Worm (Caenorhabditis elegans): ENCODE data around the gene srxa-6.

The srxa-6 gene

ce11 chrV:20776761-20777160 is 42.0 kb downstream of the srxa-6 start (continued):
- no peak for TF ChIP-seq mab-5 (tag; optimal IDR thresholded peaks at IDR 0.05)
- peak; percentile 78 for TF ChIP-seq C34F6.9 (tag; optimal IDR thresholded peaks at IDR 0.05)
- TF ChIP-seq fos-1 (tag; optimal IDR thresholded peaks at IDR 0.05) = peak; percentile 17
- TF ChIP-seq elt-1 (tag; optimal IDR thresholded peaks at IDR 0.05) = no peak
- no peak for TF ChIP-seq ztf-11 (tag; optimal IDR thresholded peaks at IDR 0.05)
- peak in 1 of 2 experiments; percentile 72 for TF ChIP-seq lsy-2 (tag; optimal IDR thresholded peaks at IDR 0.05)
- peak; percentile 77 for TF ChIP-seq sma-9 (GFP tag; optimal IDR thresholded peaks at IDR 0.05)
- TF ChIP-seq sma-9 (tag; optimal IDR thresholded peaks at IDR 0.05) = no peak
- no peak for TF ChIP-seq unc-39 (tag; optimal IDR thresholded peaks at IDR 0.05)
- no peak for TF ChIP-seq R02D3.7 (tag; optimal IDR thresholded peaks at IDR 0.05)
- no peak for TF ChIP-seq Y55F3AM.14 (GFP tag; optimal IDR thresholded peaks at IDR 0.05)

ce11 chrV:20778257-20778697 is 43.5 kb downstream of the srxa-6 start:
- peak; percentile 46 for TF ChIP-seq ceh-82 (tag; optimal IDR thresholded peaks at IDR 0.05)
- TF ChIP-seq C34F6.9 (tag; optimal IDR thresholded peaks at IDR 0.05) = peak; percentile 97
- peak; percentile 82 for TF ChIP-seq unc-62 (GFP tag; optimal IDR thresholded peaks at IDR 0.05)
- TF ChIP-seq ztf-1 (GFP tag; conservative IDR thresholded peaks at IDR 0.05) = no peak
- TF ChIP-seq egl-27 (tag; optimal IDR thresholded peaks at IDR 0.05) = peak; percentile 98
- peak; percentile 84 for TF ChIP-seq Y55F3AM.14 (GFP tag; optimal IDR thresholded peaks at IDR 0.05)
- no peak for TF ChIP-seq nhr-12 (tag; optimal IDR thresholded peaks at IDR 0.05)
- peak; percentile 91 for TF ChIP-seq ama-1 (optimal IDR thresholded peaks at IDR 0.05)
- peak; percentile 96 for TF ChIP-seq sma-3 (GFP tag; optimal IDR thresholded peaks at IDR 0.05)
- TF ChIP-seq dmd-4 (tag; optimal IDR thresholded peaks at IDR 0.05) = no peak
- TF ChIP-seq blmp-1 (tag; optimal IDR thresholded peaks at IDR 0.05; ENCODE audit: insufficient read depth) = peak; percentile 70
- TF ChIP-seq nhr-10 (tag; optimal IDR thresholded peaks at IDR 0.05) = peak; percentile 77
- peak; percentile 31 for TF ChIP-seq ztf-11 (tag; optimal IDR thresholded peaks at IDR 0.05)
- peak; percentile 78 for TF ChIP-seq lin-39 (tag; optimal IDR thresholded peaks at IDR 0.05)
- TF ChIP-seq nhr-23 (tag; optimal IDR thresholded peaks at IDR 0.05) = no peak
- peak; percentile 94 for TF ChIP-seq mab-5 (tag; optimal IDR thresholded peaks at IDR 0.05)
- no peak for TF ChIP-seq nhr-11 (tag; optimal IDR thresholded peaks at IDR 0.05)
- TF ChIP-seq mdl-1 (tag; optimal IDR thresholded peaks at IDR 0.05) = peak; percentile 93 to 99
- no peak for TF ChIP-seq unc-39 (tag; optimal IDR thresholded peaks at IDR 0.05)
- TF ChIP-seq sma-9 (GFP tag; optimal IDR thresholded peaks at IDR 0.05) = peak; percentile 97
- TF ChIP-seq sma-9 (tag; optimal IDR thresholded peaks at IDR 0.05) = peak; percentile 68
- TF ChIP-seq nhr-237 (tag; optimal IDR thresholded peaks at IDR 0.05) = peak; percentile 3
- peak; percentile 66 for TF ChIP-seq ceh-16 (tag; optimal IDR thresholded peaks at IDR 0.05)
- peak; percentile 5 for TF ChIP-seq alr-1 (tag; optimal IDR thresholded peaks at IDR 0.05)
- peak; percentile 95 for TF ChIP-seq fos-1 (tag; optimal IDR thresholded peaks at IDR 0.05)
- no peak for TF ChIP-seq aly-2 (tag; optimal IDR thresholded peaks at IDR 0.05)
- peak; percentile 99 for TF ChIP-seq sem-4 (tag; optimal IDR thresholded peaks at IDR 0.05)
- peak; percentile 96 for TF ChIP-seq zag-1 (tag; optimal IDR thresholded peaks at IDR 0.05)
- peak; percentile 91 for TF ChIP-seq lin-11 (tag; optimal IDR thresholded peaks at IDR 0.05)
- TF ChIP-seq ZK546.5 (tag; optimal IDR thresholded peaks at IDR 0.05) = peak; percentile 7
- TF ChIP-seq skn-1 (tag; optimal IDR thresholded peaks at IDR 0.05) = peak; percentile 18
- no peak for TF ChIP-seq peb-1 (tag; optimal IDR thresholded peaks at IDR 0.05)
- peak; percentile 92 for TF ChIP-seq lin-13 (GFP tag; optimal IDR thresholded peaks at IDR 0.05)
- TF ChIP-seq elt-1 (tag; optimal IDR thresholded peaks at IDR 0.05) = no peak
- TF ChIP-seq lsy-2 (tag; optimal IDR thresholded peaks at IDR 0.05) = peak; percentile 83 to 96
- peak; percentile 95 for TF ChIP-seq nhr-21 (tag; optimal IDR thresholded peaks at IDR 0.05)
- peak; percentile 96 for TF ChIP-seq unc-55 (GFP tag; optimal IDR thresholded peaks at IDR 0.05)
- peak; percentile 97 for TF ChIP-seq nhr-129 (tag; optimal IDR thresholded peaks at IDR 0.05)
- peak; percentile 60 for TF ChIP-seq nhr-77 (tag; optimal IDR thresholded peaks at IDR 0.05)
- TF ChIP-seq nhr-25 (tag; optimal IDR thresholded peaks at IDR 0.05) = peak; percentile 94
- TF ChIP-seq nhr-6 (tag; optimal IDR thresholded peaks at IDR 0.05) = peak; percentile 97
- peak; percentile 98 for TF ChIP-seq crh-2 (tag; optimal IDR thresholded peaks at IDR 0.05)
- TF ChIP-seq R02D3.7 (tag; optimal IDR thresholded peaks at IDR 0.05) = no peak
- peak; percentile 67 for TF ChIP-seq snpc-4 (tag; optimal IDR thresholded peaks at IDR 0.05)
- no peak for TF ChIP-seq mbf-1 (tag; optimal IDR thresholded peaks at IDR 0.05)
- peak; percentile 85 for TF ChIP-seq gmeb-1 (tag; optimal IDR thresholded peaks at IDR 0.05)
- peak; percentile 98 for TF ChIP-seq ztf-4 (tag; optimal IDR thresholded peaks at IDR 0.05)
- peak; percentile 99 for TF ChIP-seq F13H6.1 (tag; optimal IDR thresholded peaks at IDR 0.05)
- TF ChIP-seq elt-3 (tag; optimal IDR thresholded peaks at IDR 0.05) = no peak
